Fruit fly (Drosophila melanogaster): Measurements from ENCODE around the gene REG.

dm6 chrX:13224846-13225245 lies 12.7 kb downstream of the REG start:
- TF ChIP-seq ovo (GFP tag; optimal IDR thresholded peaks at IDR 0.05) = no peak
- no peak for TF ChIP-seq CG7045 (GFP tag; optimal IDR thresholded peaks at IDR 0.05)
- no peak for TF ChIP-seq CG1620 (GFP tag; optimal IDR thresholded peaks at IDR 0.05)
- no peak for TF ChIP-seq Crg-1 (GFP tag; optimal IDR thresholded peaks at IDR 0.05)
- no peak for TF ChIP-seq kay (GFP tag; ENCODE audit: borderline replicate concordance)
- no peak for TF ChIP-seq CG7101 (tag; optimal IDR thresholded peaks at IDR 0.05)
- TF ChIP-seq tj (GFP tag; optimal IDR thresholded peaks at IDR 0.05) = no peak
- no peak for TF ChIP-seq CG12768 (GFP tag; optimal IDR thresholded peaks at IDR 0.05)
- TF ChIP-seq pad (GFP tag; optimal IDR thresholded peaks at IDR 0.05) = no peak
- TF ChIP-seq cic (GFP tag; optimal IDR thresholded peaks at IDR 0.05) = no peak
- TF ChIP-seq toe (GFP tag; optimal IDR thresholded peaks at IDR 0.05) = no peak
- no peak for TF ChIP-seq Mnt (GFP tag; optimal IDR thresholded peaks at IDR 0.05)
